Worm (Caenorhabditis elegans): ENCODE data around the gene Y53G8B.2.

Y53G8B.2 gene

DNA sequence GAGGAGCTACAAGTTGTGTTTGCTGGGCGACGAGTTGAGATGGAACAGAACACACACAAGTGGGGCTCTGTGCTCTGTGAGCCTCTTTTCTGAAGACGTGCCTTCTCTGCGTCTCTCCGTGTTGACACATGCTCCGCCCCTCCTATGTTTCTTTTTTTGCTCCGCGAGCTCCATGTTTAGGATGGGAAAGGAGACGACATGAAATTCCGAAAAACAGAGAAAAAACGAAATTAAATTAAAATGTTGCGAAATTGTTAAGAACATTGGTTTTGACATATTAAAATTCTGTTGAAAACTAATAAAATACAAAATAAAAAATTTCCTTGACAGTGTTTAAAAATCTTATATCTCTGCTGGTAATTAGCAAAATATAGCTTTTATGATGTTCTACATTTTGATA lies 35.4 kb upstream of the Y53G8B.2 start, which contains the start of gene mec-12:
TSS of gene mec-12 (minus strand) at position 91 of the 400 bp plus-strand sequence.
- TF ChIP-seq pros-1 (tag; optimal IDR thresholded peaks at IDR 0.05) (no peak), unc-42 (tag; optimal IDR thresholded peaks at IDR 0.05) (peak; percentile 81), ama-1 (optimal IDR thresholded peaks at IDR 0.05) (no peak), fax-1 (tag; optimal IDR thresholded peaks at IDR 0.05) (no peak), ztf-16 (tag; optimal IDR thresholded peaks at IDR 0.05) (no peak), pqm-1 (tag; optimal IDR thresholded peaks at IDR 0.05) (no peak), sdc-2 (tag; optimal IDR thresholded peaks at IDR 0.05) (no peak), F13H6.1 (tag; optimal IDR thresholded peaks at IDR 0.05) (no peak)

DNA sequence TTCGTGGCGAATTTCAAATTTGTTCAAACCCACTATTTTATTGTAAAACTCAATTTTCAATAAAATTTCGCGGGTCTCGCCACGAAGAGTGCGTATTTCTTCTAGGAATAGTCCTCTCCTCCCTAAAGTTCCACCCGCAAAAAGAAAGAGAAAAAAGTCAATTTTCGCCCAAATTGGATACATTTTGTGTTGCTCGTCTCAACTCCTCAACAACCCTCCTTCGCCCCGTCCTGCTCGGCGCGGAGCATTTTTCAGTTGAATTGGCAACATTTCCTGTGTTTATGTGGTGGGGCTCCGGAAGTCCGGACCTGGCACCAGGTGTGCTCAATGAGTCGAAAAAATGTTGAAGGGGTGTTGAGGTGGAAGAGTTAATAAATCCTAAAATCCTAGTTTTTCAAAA lies 34.3 kb upstream of the Y53G8B.2 start:
- TF ChIP-seq unc-42 (tag; optimal IDR thresholded peaks at IDR 0.05) (peak; percentile 52), elt-4 (tag; optimal IDR thresholded peaks at IDR 0.05) (no peak)

DNA sequence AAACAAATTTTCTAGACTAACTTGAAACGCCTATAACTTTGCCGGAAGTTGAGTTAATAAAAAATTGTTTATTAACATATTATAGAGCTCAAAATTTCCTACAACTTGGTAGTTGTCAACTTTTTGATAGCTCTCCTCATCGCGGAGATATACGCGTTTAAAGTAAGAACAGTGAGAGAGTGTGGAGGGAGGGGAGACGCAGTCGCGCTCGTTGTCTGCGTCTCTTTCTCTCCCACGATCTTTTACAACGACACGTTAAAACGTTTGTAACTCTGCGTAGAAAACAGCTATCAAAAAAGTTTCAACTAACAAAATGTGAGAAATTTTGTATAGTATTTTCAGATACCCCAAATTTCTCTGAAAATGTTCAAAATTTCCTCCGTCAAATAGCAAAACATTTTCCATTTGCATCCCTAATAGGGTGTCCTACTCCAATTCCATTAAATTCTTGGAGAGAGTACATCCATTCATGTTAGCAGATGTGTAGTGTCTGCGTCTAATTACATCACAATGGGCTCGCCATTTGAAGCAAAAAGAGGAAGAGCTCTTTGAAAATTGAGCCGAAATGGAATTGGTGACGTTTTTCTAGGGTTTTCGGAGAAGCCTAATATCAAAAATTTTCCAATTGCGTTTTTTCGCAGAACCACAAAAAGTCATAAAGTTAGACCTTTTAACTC lies 32.7 kb upstream of the Y53G8B.2 start:
- peak; percentile 48 for TF ChIP-seq ceh-31 (tag; optimal IDR thresholded peaks at IDR 0.05)
- no peak for TF ChIP-seq unc-86 (tag; optimal IDR thresholded peaks at IDR 0.05)
- TF ChIP-seq unc-42 (tag; optimal IDR thresholded peaks at IDR 0.05), result peak; percentile 93

DNA sequence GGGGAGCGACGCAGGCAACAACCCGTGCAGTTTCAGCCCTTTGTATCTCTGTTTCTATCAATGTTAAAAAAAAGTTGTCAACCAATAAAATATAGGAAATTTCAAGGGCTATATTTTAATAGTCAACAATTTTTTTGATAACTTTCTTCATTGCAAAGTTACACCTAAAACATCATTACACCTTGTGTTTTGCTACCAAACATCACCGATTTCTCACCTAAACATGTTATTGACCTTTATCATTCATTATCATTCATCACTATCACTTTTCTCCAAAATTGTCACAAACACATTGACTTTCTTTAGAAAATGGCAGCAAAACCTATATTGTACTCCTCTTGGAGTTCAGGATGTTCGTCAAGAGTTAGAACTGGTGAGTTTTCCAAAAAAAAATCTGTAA lies 25.3 kb upstream of the Y53G8B.2 start, which contains the start of gene Y53G8B.1:
TSS of gene Y53G8B.1 (plus strand) at position 242 of the 400 bp plus-strand sequence.
- TF ChIP-seq elt-2 (tag; optimal IDR thresholded peaks at IDR 0.05) (peak; percentile 2), ref-2 (tag; optimal IDR thresholded peaks at IDR 0.05) (no peak), ahr-1 (tag; optimal IDR thresholded peaks at IDR 0.05) (no peak)

DNA sequence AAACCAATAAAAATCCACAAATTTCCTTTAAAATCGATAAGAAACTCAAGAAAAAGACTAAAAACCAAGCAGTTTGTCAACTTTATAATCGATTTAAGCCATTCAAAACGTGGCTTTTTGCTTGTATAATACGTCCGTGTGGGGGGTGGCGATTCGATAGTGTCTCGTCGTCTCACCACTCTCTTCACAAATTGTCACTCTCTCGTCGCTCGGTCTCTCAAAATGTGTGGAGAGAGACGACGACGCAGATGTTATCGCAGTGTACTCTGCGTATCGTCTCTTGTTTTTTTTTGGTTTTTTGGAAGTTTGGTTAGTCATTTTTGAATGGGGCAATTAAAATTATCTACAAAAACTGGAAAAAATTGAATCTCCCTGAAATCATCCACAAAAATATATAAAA lies 23.9 kb upstream of the Y53G8B.2 start:
- TF ChIP-seq pag-3 (tag; optimal IDR thresholded peaks at IDR 0.05; ENCODE audit: borderline replicate concordance) (no peak), nfya-1 (tag; optimal IDR thresholded peaks at IDR 0.05) (peak; percentile 14), che-1 (tag; optimal IDR thresholded peaks at IDR 0.05) (no peak), madf-2 (tag; optimal IDR thresholded peaks at IDR 0.05) (no peak), tbx-2 (tag; optimal IDR thresholded peaks at IDR 0.05) (peak; percentile 2)

DNA sequence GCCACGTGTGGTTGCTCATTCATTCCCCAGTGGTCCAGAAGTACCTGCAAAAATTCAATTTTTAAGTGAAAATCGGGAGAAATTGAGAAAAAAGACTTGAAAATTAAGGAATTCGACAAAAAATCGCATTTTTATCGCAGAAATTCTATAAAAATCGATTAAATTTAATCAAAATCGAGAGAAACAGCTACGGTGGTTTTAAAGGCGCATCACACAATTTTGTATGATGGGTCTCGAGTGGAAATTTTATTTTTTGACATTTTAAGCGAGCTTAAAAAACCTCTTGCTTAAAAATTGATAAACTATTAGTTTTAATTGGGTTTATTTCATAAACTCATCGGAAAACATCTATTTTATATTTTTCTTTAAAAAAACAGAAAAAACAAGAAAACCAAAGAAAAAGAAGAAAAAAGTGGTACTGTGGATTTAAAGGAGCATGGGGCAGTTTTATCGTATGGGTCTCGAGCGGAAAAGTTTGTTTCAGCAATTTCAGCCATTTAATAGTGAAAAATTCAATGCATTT lies 23.4 kb upstream of the Y53G8B.2 start, which contains the start of gene nipa-1:
TSS of gene nipa-1 (minus strand) at position 51 of the 523 bp plus-strand sequence.
- TF ChIP-seq ceh-6 (GFP tag; optimal IDR thresholded peaks at IDR 0.05) (no peak), ceh-18 (tag; optimal IDR thresholded peaks at IDR 0.05) (no peak), sdc-2 (tag; optimal IDR thresholded peaks at IDR 0.05) (no peak), gmeb-2 (tag; optimal IDR thresholded peaks at IDR 0.05) (no peak), K09A11.1 (tag; optimal IDR thresholded peaks at IDR 0.05; ENCODE audit: insufficient read depth) (no peak), unc-3 (GFP tag; conservative IDR thresholded peaks at IDR 0.05) (no peak), unc-3 (tag; optimal IDR thresholded peaks at IDR 0.05) (no peak), ceh-19 (GFP tag; optimal IDR thresholded peaks at IDR 0.05) (no peak), madf-2 (tag; optimal IDR thresholded peaks at IDR 0.05) (no peak), unc-55 (GFP tag; optimal IDR thresholded peaks at IDR 0.05) (no peak)

DNA sequence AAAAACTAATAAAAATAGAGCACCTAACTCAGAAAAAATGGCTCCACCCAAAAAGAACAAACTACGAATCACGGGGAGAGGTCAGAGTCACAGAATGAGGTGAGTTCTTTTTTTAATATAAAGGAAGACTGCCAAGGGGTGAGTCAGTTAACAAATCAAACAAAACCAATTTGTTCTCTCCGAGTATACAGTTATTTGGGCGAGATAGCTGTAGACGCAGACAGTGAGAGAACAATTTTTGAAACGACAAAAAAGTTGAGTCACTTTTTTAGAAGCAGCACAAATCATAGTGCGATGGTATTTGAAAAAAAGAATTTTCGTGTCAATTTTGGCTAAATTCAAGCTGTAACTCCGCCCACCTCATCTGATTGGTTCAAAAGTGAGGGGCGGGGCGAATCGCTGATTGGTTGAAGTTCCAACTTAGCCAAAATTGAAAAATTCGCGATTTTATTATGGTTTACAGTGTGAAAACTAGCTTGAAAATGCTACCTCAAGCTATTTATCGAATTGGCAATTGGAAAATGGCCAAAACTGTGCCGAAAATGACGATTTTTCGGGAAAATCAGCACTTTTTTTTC lies 20.5 kb upstream of the Y53G8B.2 start:
- TF ChIP-seq nfya-1 (tag; optimal IDR thresholded peaks at IDR 0.05) (peak; percentile 72), pax-1 (tag; optimal IDR thresholded peaks at IDR 0.05) (no peak)

All from whole organism, late embryonic.